Worm (Caenorhabditis elegans) whole organism, mixed stage, embryonic: ENCODE measurements around the gene K01D12.7.

Experiments used
- M03D4.4 ChIP-seq: sonication (generic microtip); optimal IDR thresholded peaks from 2 replicates; lab custom pipeline; 2017; ENCODE audit warnings: mild to moderate bottlenecking, missing genetic modification characterization, missing compliant biosample characterization
- bed-3 ChIP-seq: fragments of 200-800 bp; sonication (Bioruptor generic); optimal IDR thresholded peaks from 3 replicates; lab custom pipeline; 2018; ENCODE audit warnings: mild to moderate bottlenecking, missing genetic modification characterization, moderate library complexity, missing compliant biosample characterization
- blmp-1 ChIP-seq: fragments of 150-350 bp; optimal IDR thresholded peaks from 2 replicates; lab custom pipeline; 2014; ENCODE audit warnings: missing biosample characterization, missing genetic modification characterization
- ceh-39 ChIP-seq: fragments of 150-350 bp; optimal IDR thresholded peaks from 2 replicates; lab custom pipeline; 2014; ENCODE audit warnings: missing biosample characterization, missing genetic modification characterization
- ceh-43 ChIP-seq: fragments of 200-800 bp; sonication (Bioruptor generic); optimal IDR thresholded peaks from 2 replicates; lab custom pipeline; 2018; ENCODE audit warnings: mild to moderate bottlenecking, missing genetic modification characterization, moderate library complexity, missing compliant biosample characterization
- ces-1 ChIP-seq: fragments of 150-350 bp; optimal IDR thresholded peaks from 2 replicates; lab custom pipeline; 2014; ENCODE audit warnings: missing biosample characterization, missing genetic modification reagents, missing genetic modification characterization
- cnd-1 ChIP-seq: fragments of 200-800 bp; sonication (Bioruptor generic); optimal IDR thresholded peaks from 2 replicates; lab custom pipeline; 2018; ENCODE audit warnings: mild to moderate bottlenecking, missing genetic modification characterization, missing compliant biosample characterization
- drap-1 ChIP-seq: fragments of 200-800 bp; sonication (Bioruptor generic); optimal IDR thresholded peaks from 3 replicates; lab custom pipeline; 2018; ENCODE audit warnings: mild to moderate bottlenecking, missing genetic modification characterization, missing compliant biosample characterization
- elt-1 ChIP-seq: sonication (generic microtip); optimal IDR thresholded peaks from 2 replicates; lab custom pipeline; 2017; ENCODE audit warnings: missing genetic modification characterization, mild to moderate bottlenecking, missing compliant biosample characterization, antibody characterized with exemption, moderate library complexity, borderline replicate concordance; ENCODE audit not compliant: insufficient read depth
- elt-3 ChIP-seq: fragments of 150-350 bp; optimal IDR thresholded peaks from 2 replicates; lab custom pipeline; 2014; ENCODE audit warnings: missing biosample characterization, missing genetic modification characterization
- flh-1 ChIP-seq: fragments of 200-800 bp; sonication (Bioruptor generic); optimal IDR thresholded peaks from 2 replicates; lab custom pipeline; 2018; ENCODE audit warnings: mild to moderate bottlenecking, missing genetic modification characterization, moderate library complexity, missing compliant biosample characterization
- ham-2 ChIP-seq: fragments of 200-800 bp; sonication (Bioruptor generic); optimal IDR thresholded peaks from 2 replicates; lab custom pipeline; 2018; ENCODE audit warnings: mild to moderate bottlenecking, missing genetic modification characterization, missing compliant biosample characterization
- hlh-1 ChIP-seq: fragments of 150-350 bp; optimal IDR thresholded peaks from 2 replicates; lab custom pipeline; 2014; ENCODE audit warnings: missing biosample characterization, missing genetic modification reagents, missing genetic modification characterization
- lin-13 ChIP-seq: fragments of 150-350 bp; optimal IDR thresholded peaks from 2 replicates; lab custom pipeline; 2014; ENCODE audit warnings: missing biosample characterization, missing genetic modification characterization
- lin-32 ChIP-seq: fragments of 200-800 bp; sonication (Bioruptor generic); optimal IDR thresholded peaks from 2 replicates; lab custom pipeline; 2018; ENCODE audit warnings: mild to moderate bottlenecking, missing genetic modification characterization, missing compliant biosample characterization
- lsy-2 ChIP-seq: fragments of 150-350 bp; optimal IDR thresholded peaks from 2 replicates; lab custom pipeline; 2014; ENCODE audit warnings: missing biosample characterization, missing genetic modification characterization
- mab-5 ChIP-seq: fragments of 150-350 bp; optimal IDR thresholded peaks from 2 replicates; lab custom pipeline; 2014; ENCODE audit warnings: missing biosample characterization, missing genetic modification characterization
- mep-1 ChIP-seq: fragments of 150-350 bp; optimal IDR thresholded peaks from 2 replicates; lab custom pipeline; 2017; ENCODE audit warnings: missing biosample characterization, missing genetic modification reagents, missing genetic modification characterization, inconsistent platforms
- mls-2 ChIP-seq: sonication (generic microtip); optimal IDR thresholded peaks from 2 replicates; lab custom pipeline; 2016; ENCODE audit warnings: mild to moderate bottlenecking, missing genetic modification characterization, moderate library complexity, missing compliant biosample characterization
- nhr-12 ChIP-seq: fragments of 150-350 bp; optimal IDR thresholded peaks from 2 replicates; lab custom pipeline; 2014; ENCODE audit warnings: missing biosample characterization, missing genetic modification characterization
- nhr-2 ChIP-seq: fragments of 150-350 bp; optimal IDR thresholded peaks from 2 replicates; lab custom pipeline; 2014; ENCODE audit warnings: missing biosample characterization, missing genetic modification characterization
- nhr-237 ChIP-seq: fragments of 150-350 bp; optimal IDR thresholded peaks from 2 replicates; lab custom pipeline; 2014; ENCODE audit warnings: missing biosample characterization, missing genetic modification characterization
- nhr-28 ChIP-seq: fragments of 150-350 bp; optimal IDR thresholded peaks from 2 replicates; lab custom pipeline; 2014; ENCODE audit warnings: missing biosample characterization, missing genetic modification characterization
- nhr-76 ChIP-seq: sonication (generic microtip); optimal IDR thresholded peaks from 2 replicates; lab custom pipeline; 2017; ENCODE audit warnings: missing biosample characterization, missing genetic modification characterization
- pha-4 ChIP-seq: fragments of 150-350 bp; optimal IDR thresholded peaks from 2 replicates; lab custom pipeline; 2018; ENCODE audit warnings: missing biosample characterization, missing genetic modification reagents, missing genetic modification characterization
- sem-2 ChIP-seq: fragments of 200-800 bp; sonication (Bioruptor generic); optimal IDR thresholded peaks from 2 replicates; lab custom pipeline; 2018; ENCODE audit warnings: mild to moderate bottlenecking, missing genetic modification characterization, missing compliant biosample characterization
- sptf-1 ChIP-seq: sonication (generic microtip); optimal IDR thresholded peaks from 2 replicates; lab custom pipeline; 2017; ENCODE audit warnings: mild to moderate bottlenecking, missing genetic modification characterization, moderate library complexity, missing compliant biosample characterization
- tbx-8 ChIP-seq: fragments of 200-800 bp; sonication (Bioruptor generic); optimal IDR thresholded peaks from 2 replicates; lab custom pipeline; 2018; ENCODE audit warnings: mild to moderate bottlenecking, missing genetic modification characterization, moderate library complexity, missing compliant biosample characterization
- unc-120 ChIP-seq: sonication (generic microtip); optimal IDR thresholded peaks from 2 replicates; lab custom pipeline; 2017; ENCODE audit warnings: missing genetic modification characterization, missing compliant biosample characterization; ENCODE audit not compliant: poor library complexity, severe bottlenecking
- unc-39 ChIP-seq: fragments of 150-350 bp; optimal IDR thresholded peaks from 2 replicates; lab custom pipeline; 2014; ENCODE audit warnings: missing biosample characterization, missing genetic modification characterization
- unc-62 ChIP-seq: fragments of 150-350 bp; optimal IDR thresholded peaks from 2 replicates; lab custom pipeline; 2014; ENCODE audit warnings: missing biosample characterization, missing genetic modification reagents, missing genetic modification characterization
- zip-8 ChIP-seq: fragments of 150-350 bp; optimal IDR thresholded peaks from 2 replicates; lab custom pipeline; 2014; ENCODE audit warnings: missing biosample characterization, missing genetic modification characterization
- ztf-11 ChIP-seq: fragments of 150-350 bp; optimal IDR thresholded peaks from 2 replicates; lab custom pipeline; 2014; ENCODE audit warnings: missing biosample characterization, missing genetic modification characterization

The K01D12.7 gene

ce11 chrV:12420843-12421242 is 19.6 kb upstream of the K01D12.7 start, which contains the start of gene C54D10.4:
Gene C54D10.4, minus strand, starts transcription at chrV:12420943.
- TF ChIP-seq drap-1 (GFP tag; lab: Kevin White, UChicago) (no peak), bed-3 (GFP tag; lab: Kevin White, UChicago) (no peak), nhr-12 (tag; lab: Kevin White, UChicago) (no peak), nhr-237 (tag; lab: Kevin White, UChicago) (no peak), ham-2 (no peak), pha-4 (no peak), tbx-8 (GFP tag; lab: Kevin White, UChicago) (no peak), mep-1 (tag; lab: Kevin White, UChicago) (no peak), M03D4.4 (tag; lab: Kevin White, UChicago) (no peak)

ce11 chrV:12418292-12418691 is 17.0 kb upstream of the K01D12.7 start, which contains the start of gene C54D10.3:
Gene C54D10.3, plus strand, starts transcription at chrV:12418592.
- TF ChIP-seq ham-2 (no peak), unc-39 (tag; lab: Kevin White, UChicago) (no peak), zip-8 (tag; lab: Kevin White, UChicago) (no peak), ceh-39 (tag; lab: Kevin White, UChicago) (no peak), unc-120 (tag; lab: Kevin White, UChicago) (no peak)

ce11 chrV:12417277-12417676 is 16.0 kb upstream of the K01D12.7 start, which contains the start of gene cdr-3:
Gene cdr-3, minus strand, starts transcription at chrV:12417377.
- TF ChIP-seq blmp-1 (tag; lab: Kevin White, UChicago) (no peak), ham-2 (no peak), unc-62 (GFP tag; lab: Kevin White, UChicago) (no peak), bed-3 (GFP tag; lab: Kevin White, UChicago) (no peak), ceh-43 (GFP tag; lab: Kevin White, UChicago) (no peak), mab-5 (tag; lab: Kevin White, UChicago) (no peak), nhr-237 (tag; lab: Kevin White, UChicago) (no peak), sptf-1 (tag; lab: Kevin White, UChicago) (no peak), mls-2 (tag; lab: Kevin White, UChicago) (no peak), nhr-28 (tag; lab: Kevin White, UChicago) (no peak), zip-8 (tag; lab: Kevin White, UChicago) (no peak), pha-4 (no peak), hlh-1 (tag; lab: Kevin White, UChicago) (no peak), flh-1 (GFP tag; lab: Kevin White, UChicago) (no peak), drap-1 (GFP tag; lab: Kevin White, UChicago) (no peak), unc-120 (tag; lab: Kevin White, UChicago) (no peak), sem-2 (GFP tag; lab: Kevin White, UChicago) (no peak), lin-13 (tag; lab: Kevin White, UChicago) (no peak), nhr-12 (tag; lab: Kevin White, UChicago) (no peak)

ce11 chrV:12415656-12416055 is 14.4 kb upstream of the K01D12.7 start, which contains the start of gene cdr-2:
Gene cdr-2, minus strand, starts transcription at chrV:12415709.
- no peak for TF ChIP-seq lin-32 (GFP tag; lab: Kevin White, UChicago)
- no peak for TF ChIP-seq nhr-237 (tag; lab: Kevin White, UChicago)
- TF ChIP-seq unc-62 (GFP tag; lab: Kevin White, UChicago): no peak
- no peak for TF ChIP-seq ces-1 (GFP tag; lab: Kevin White, UChicago)
- TF ChIP-seq mep-1 (tag; lab: Kevin White, UChicago): no peak

ce11 chrV:12414362-12414761 is 13.1 kb upstream of the K01D12.7 start:
- TF ChIP-seq ztf-11 (tag; lab: Kevin White, UChicago) (no peak), nhr-28 (tag; lab: Kevin White, UChicago) (no peak), lin-32 (GFP tag; lab: Kevin White, UChicago) (no peak), nhr-76 (tag; lab: Kevin White, UChicago) (no peak), cnd-1 (tag; lab: Kevin White, UChicago) (no peak), elt-3 (tag; lab: Kevin White, UChicago) (no peak), sptf-1 (tag; lab: Kevin White, UChicago) (no peak), ces-1 (GFP tag; lab: Kevin White, UChicago) (no peak), unc-39 (tag; lab: Kevin White, UChicago) (no peak), mls-2 (tag; lab: Kevin White, UChicago) (no peak), ham-2 (no peak), lsy-2 (tag; lab: Kevin White, UChicago) (no peak), sem-2 (GFP tag; lab: Kevin White, UChicago) (no peak), unc-120 (tag; lab: Kevin White, UChicago) (no peak), elt-1 (tag; lab: Kevin White, UChicago) (no peak), nhr-237 (tag; lab: Kevin White, UChicago) (no peak), nhr-2 (tag; lab: Kevin White, UChicago) (no peak), drap-1 (GFP tag; lab: Kevin White, UChicago) (no peak)
